Worm (Caenorhabditis elegans) whole organism, early embryonic: ENCODE data around the gene mtm-5.

Experiments used
- B0310.2 ChIP-seq: sonication (generic microtip); optimal IDR thresholded peaks from 2 replicates; lab custom pipeline; 2016; ENCODE audit warnings: mild to moderate bottlenecking, missing genetic modification characterization, missing compliant biosample characterization
- hnd-1 ChIP-seq: sonication (generic microtip); optimal IDR thresholded peaks from 2 replicates; lab custom pipeline; 2016; ENCODE audit warnings: missing genetic modification characterization, missing compliant biosample characterization
- tbx-11 ChIP-seq: fragments of 200-800 bp; sonication (Bioruptor generic); IDR thresholded peaks from 2 replicates; pipeline ENCODE4 v1.3.6; 2022; ENCODE audit warnings: missing genetic modification characterization, missing compliant biosample characterization
- tra-4 ChIP-seq: sonication (generic microtip); optimal IDR thresholded peaks from 2 replicates; lab custom pipeline; 2017; ENCODE audit warnings: missing genetic modification characterization, missing compliant biosample characterization

DNA sequence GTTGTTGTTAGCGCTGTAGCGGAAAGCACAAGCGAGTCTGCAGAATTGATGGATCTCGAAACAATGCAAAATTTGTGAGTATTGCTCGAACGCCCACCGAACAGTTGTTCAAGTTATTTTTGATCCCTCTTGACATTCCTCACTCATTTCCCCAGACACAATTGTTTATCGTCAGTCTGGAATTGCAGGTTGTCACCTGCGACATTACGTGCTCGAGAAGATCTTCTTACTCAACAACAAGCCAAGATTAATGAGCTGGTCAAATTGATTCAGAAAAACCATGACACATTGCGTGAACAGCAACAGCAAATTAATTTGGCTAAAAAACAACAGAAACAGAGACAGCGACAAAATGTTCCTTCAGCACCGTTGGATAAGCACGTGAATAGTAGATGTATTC lies 41.3 kb downstream of the mtm-5 start:
- no peak for TF ChIP-seq tbx-11 (GFP tag; lab: Robert Waterston, UW)
- no peak for TF ChIP-seq tra-4 (tag; lab: Kevin White, UChicago)
- TF ChIP-seq hnd-1 (tag; lab: Kevin White, UChicago): no peak
- no peak for TF ChIP-seq B0310.2 (tag; lab: Kevin White, UChicago)
